Fruit fly (Drosophila melanogaster) whole organism, embryonic: ENCODE data around the gene Pbp45.
A peak's percentile ranks its signal among the peaks of the same experiment; 100 is the strongest.

Experiments
- ATbp ChIP-seq: fragments of 200-800 bp; sonication (Bioruptor generic); optimal IDR thresholded peaks from 2 replicates; lab custom pipeline; 2017; ENCODE audit warnings: missing biosample characterization, mild to moderate bottlenecking, missing genetic modification characterization, missing genetic modification reagents
- Asciz ChIP-seq: fragments of 200-800 bp; sonication (Bioruptor generic); optimal IDR thresholded peaks from 2 replicates; lab custom pipeline; 2017; ENCODE audit warnings: missing biosample characterization, mild to moderate bottlenecking, missing genetic modification characterization, missing genetic modification reagents
- Atf3 ChIP-seq: fragments of 200-800 bp; sonication (Bioruptor generic); optimal IDR thresholded peaks from 3 replicates; lab custom pipeline; 2016; ENCODE audit warnings: missing biosample characterization, missing genetic modification characterization
- Awh ChIP-seq: fragments of 200-800 bp; sonication (Bioruptor generic); IDR thresholded peaks from 2 replicates; pipeline ENCODE4, ENCODE4 v1.3.6; 2022; ENCODE audit warnings: missing biosample characterization, missing genetic modification characterization
- CG10462 ChIP-seq: fragments of 200-800 bp; sonication (Bioruptor generic); optimal IDR thresholded peaks from 2 replicates; lab custom pipeline; 2016; ENCODE audit warnings: missing biosample characterization, missing genetic modification characterization
- CG10654 ChIP-seq: fragments of 200-800 bp; sonication (Bioruptor generic); optimal IDR thresholded peaks from 2 replicates; lab custom pipeline; 2016; ENCODE audit warnings: missing biosample characterization, missing genetic modification characterization
- CG11093 ChIP-seq: fragments of 200-800 bp; sonication (Bioruptor generic); IDR thresholded peaks from 3 replicates; pipeline ENCODE4 v1.3.6; 2022; ENCODE audit warnings: missing biosample characterization, missing genetic modification characterization
- CG11723 ChIP-seq: fragments of 200-800 bp; sonication (Bioruptor generic); optimal IDR thresholded peaks from 2 replicates; lab custom pipeline; 2017; ENCODE audit warnings: missing biosample characterization, mild to moderate bottlenecking, missing genetic modification characterization
- CG1233 ChIP-seq: fragments of 200-800 bp; sonication (Bioruptor generic); optimal IDR thresholded peaks from 4 replicates; lab custom pipeline; 2018; ENCODE audit warnings: missing biosample characterization, mild to moderate bottlenecking, missing genetic modification characterization
- CG13296 ChIP-seq: fragments of 200-800 bp; sonication (Bioruptor generic); optimal IDR thresholded peaks from 3 replicates; lab custom pipeline; 2018; ENCODE audit warnings: missing biosample characterization, mild to moderate bottlenecking, missing genetic modification characterization
- CG13424 ChIP-seq: fragments of 200-800 bp; sonication (Bioruptor generic); optimal IDR thresholded peaks from 2 replicates; lab custom pipeline; 2019; ENCODE audit warnings: missing biosample characterization, mild to moderate bottlenecking, missing genetic modification characterization, moderate library complexity
- CG14667 ChIP-seq: fragments of 200-800 bp; sonication (Bioruptor generic); IDR thresholded peaks from 2 replicates; pipeline ENCODE4 v1.3.6; 2022; ENCODE audit warnings: missing biosample characterization, missing genetic modification characterization
- CG1529 ChIP-seq: fragments of 200-800 bp; sonication (Bioruptor generic); optimal IDR thresholded peaks from 3 replicates; lab custom pipeline; 2018; ENCODE audit warnings: missing biosample characterization, missing genetic modification characterization
- CG16813 ChIP-seq: fragments of 200-800 bp; sonication (Bioruptor generic); IDR thresholded peaks from 3 replicates; pipeline ENCODE4 v1.3.6; 2022; ENCODE audit warnings: missing biosample characterization, missing genetic modification characterization; ENCODE audit not compliant: partially characterized antibody
- CG17359 ChIP-seq: fragments of 200-800 bp; sonication (Bioruptor generic); optimal IDR thresholded peaks from 3 replicates; lab custom pipeline; 2018; ENCODE audit warnings: missing biosample characterization, mild to moderate bottlenecking, missing genetic modification characterization, moderate library complexity
- CG2129 ChIP-seq: fragments of 200-800 bp; sonication (Bioruptor generic); IDR thresholded peaks from 2 replicates; pipeline ENCODE4 v1.3.6; 2022; ENCODE audit warnings: missing biosample characterization, missing genetic modification characterization; ENCODE audit not compliant: partially characterized antibody
- CG33557 ChIP-seq: fragments of 200-800 bp; sonication (Bioruptor generic); optimal IDR thresholded peaks from 2 replicates; lab custom pipeline; 2019; ENCODE audit warnings: missing biosample characterization, mild to moderate bottlenecking, missing genetic modification characterization, moderate library complexity
- CG34376 ChIP-seq: fragments of 200-800 bp; sonication (Bioruptor generic); optimal IDR thresholded peaks from 2 replicates; lab custom pipeline; 2018; ENCODE audit warnings: missing biosample characterization, mild to moderate bottlenecking, missing genetic modification characterization
- CG4328 ChIP-seq: fragments of 200-800 bp; sonication (Bioruptor generic); optimal IDR thresholded peaks from 3 replicates; lab custom pipeline; 2017; ENCODE audit warnings: missing biosample characterization, missing genetic modification reagents, missing genetic modification characterization
- CG4360 ChIP-seq: fragments of 200-800 bp; sonication (Bioruptor generic); IDR thresholded peaks from 2 replicates; pipeline ENCODE4 v1.3.6; 2022; ENCODE audit warnings: missing biosample characterization, missing genetic modification characterization
- CG43689 ChIP-seq: fragments of 200-800 bp; sonication (Bioruptor generic); IDR thresholded peaks from 2 replicates; pipeline ENCODE4 v1.3.6; 2022; ENCODE audit warnings: missing biosample characterization, missing genetic modification characterization
- CG6765 ChIP-seq: fragments of 200-800 bp; sonication (Bioruptor generic); optimal IDR thresholded peaks from 3 replicates; lab custom pipeline; 2017; ENCODE audit warnings: missing biosample characterization, mild to moderate bottlenecking, missing genetic modification characterization
- CG7786 ChIP-seq: fragments of 200-800 bp; sonication (Bioruptor generic); optimal IDR thresholded peaks from 2 replicates; lab custom pipeline; 2016; ENCODE audit warnings: missing biosample characterization, missing genetic modification characterization
- CG9797 ChIP-seq: fragments of 200-800 bp; sonication (Bioruptor generic); optimal IDR thresholded peaks from 3 replicates; lab custom pipeline; 2018; ENCODE audit warnings: missing biosample characterization, mild to moderate bottlenecking, missing genetic modification characterization
- D19B ChIP-seq: fragments of 200-800 bp; sonication (Bioruptor generic); optimal IDR thresholded peaks from 2 replicates; lab custom pipeline; 2017; ENCODE audit warnings: missing biosample characterization, mild to moderate bottlenecking, missing genetic modification characterization
- Dip2 ChIP-seq: fragments of 200-800 bp; sonication (Bioruptor generic); IDR thresholded peaks from 2 replicates; pipeline ENCODE4 v1.3.6; 2022; ENCODE audit warnings: missing biosample characterization, missing genetic modification characterization
- ERR ChIP-seq: fragments of 200-800 bp; sonication (Bioruptor generic); optimal IDR thresholded peaks from 2 replicates; lab custom pipeline; 2016; ENCODE audit warnings: missing biosample characterization, missing genetic modification characterization
- Gug ChIP-seq: fragments of 200-800 bp; sonication (Bioruptor generic); IDR thresholded peaks from 4 replicates; pipeline ENCODE4 v1.3.6; 2022; ENCODE audit warnings: missing biosample characterization, missing genetic modification characterization
- Hand ChIP-seq: fragments of 200-800 bp; sonication (Bioruptor generic); optimal IDR thresholded peaks from 2 replicates; lab custom pipeline; 2017; ENCODE audit warnings: mild to moderate bottlenecking, missing biosample characterization, missing genetic modification reagents, missing genetic modification characterization
- Hr3 ChIP-seq: fragments of 200-800 bp; sonication (Bioruptor generic); optimal IDR thresholded peaks from 3 replicates; lab custom pipeline; 2016; ENCODE audit warnings: missing biosample characterization, missing genetic modification characterization
- Lhr ChIP-seq: fragments of 200-800 bp; sonication (Bioruptor generic); optimal IDR thresholded peaks from 3 replicates; lab custom pipeline; 2017; ENCODE audit warnings: mild to moderate bottlenecking, missing biosample characterization, missing genetic modification reagents, missing genetic modification characterization
- MTF-1 ChIP-seq: fragments of 200-800 bp; sonication (Bioruptor generic); optimal IDR thresholded peaks from 2 replicates; lab custom pipeline; 2018; ENCODE audit warnings: missing biosample characterization, mild to moderate bottlenecking, missing genetic modification characterization, borderline replicate concordance
- Med ChIP-seq: fragments of 200-800 bp; sonication (Bioruptor generic); peaks from one replicate; lab custom pipeline; 2016; ENCODE audit warnings: missing biosample characterization, missing genetic modification characterization, mild to moderate bottlenecking, inconsistent platforms, moderate library complexity
- NK7.1 ChIP-seq: fragments of 200-800 bp; sonication (Bioruptor generic); optimal IDR thresholded peaks from 3 replicates; lab custom pipeline; 2016; ENCODE audit warnings: missing biosample characterization, missing genetic modification characterization
- Ravus ChIP-seq: fragments of 200-800 bp; sonication (Bioruptor generic); IDR thresholded peaks from 2 replicates; pipeline ENCODE4 v1.3.6; 2022; ENCODE audit warnings: missing biosample characterization, missing genetic modification characterization
- Sox102F ChIP-seq: fragments of 200-800 bp; sonication (Bioruptor generic); optimal IDR thresholded peaks from 2 replicates; lab custom pipeline; 2018; ENCODE audit warnings: missing biosample characterization, mild to moderate bottlenecking, missing genetic modification characterization, moderate library complexity
- Stat92E ChIP-seq, 3 experiments: fragments of >200 bp in 2 of 3; fragments of 200-800 bp in 1 of 3; sonication (Bioruptor generic) in 1 of 3; optimal IDR thresholded peaks; 2 replicates each; lab custom pipeline; 2017 to 2019; ENCODE audit warnings: missing biosample characterization in 3 of 3, missing genetic modification characterization in 3 of 3, mild to moderate bottlenecking in 1 of 3, moderate library complexity in 1 of 3
- TFAM ChIP-seq: fragments of 200-800 bp; sonication (Bioruptor generic); optimal IDR thresholded peaks from 2 replicates; lab custom pipeline; 2017; ENCODE audit warnings: missing biosample characterization, missing genetic modification characterization, inconsistent platforms
- aop ChIP-seq: fragments of 200-800 bp; sonication (Bioruptor generic); IDR thresholded peaks from 2 replicates; pipeline ENCODE4 v1.3.6; 2022; ENCODE audit warnings: missing biosample characterization, missing genetic modification characterization
- ato ChIP-seq: fragments of 200-800 bp; sonication (Bioruptor generic); IDR thresholded peaks from 2 replicates; pipeline ENCODE4 v1.3.6; 2022; ENCODE audit warnings: missing biosample characterization, missing genetic modification characterization; ENCODE audit not compliant: partially characterized antibody
- danr ChIP-seq: fragments of 200-800 bp; sonication (Bioruptor generic); IDR thresholded peaks from 2 replicates; pipeline ENCODE4 v1.3.6; 2022; ENCODE audit warnings: missing biosample characterization, missing genetic modification characterization
- dmrt11E ChIP-seq: fragments of 200-800 bp; sonication (Bioruptor generic); optimal IDR thresholded peaks from 3 replicates; lab custom pipeline; 2018; ENCODE audit warnings: missing biosample characterization, mild to moderate bottlenecking, missing genetic modification characterization, moderate library complexity
- dpn ChIP-seq, 2 experiments: fragments of 200-800 bp; sonication (Bioruptor generic); optimal IDR thresholded peaks; 3 replicates each; lab custom pipeline; 2016; ENCODE audit warnings: missing biosample characterization in 2 of 2, missing genetic modification characterization in 2 of 2
- hb ChIP-seq: fragments of 200-800 bp; sonication (Bioruptor generic); IDR thresholded peaks from 3 replicates; pipeline ENCODE4 v1.3.6; 2022; ENCODE audit warnings: missing biosample characterization, missing genetic modification characterization; ENCODE audit not compliant: partially characterized antibody
- klu ChIP-seq: fragments of 200-800 bp; sonication (Bioruptor generic); IDR thresholded peaks from 2 replicates; pipeline ENCODE4 v1.3.6; 2022; ENCODE audit warnings: missing biosample characterization, missing genetic modification characterization
- lmd ChIP-seq: fragments of 200-800 bp; sonication (Bioruptor generic); IDR thresholded peaks from 2 replicates; pipeline ENCODE4 v1.3.6; 2022; ENCODE audit warnings: missing biosample characterization, missing genetic modification characterization
- pros ChIP-seq: fragments of 200-800 bp; sonication (Bioruptor generic); optimal IDR thresholded peaks from 3 replicates; lab custom pipeline; 2019; ENCODE audit warnings: missing biosample characterization, mild to moderate bottlenecking, missing genetic modification characterization, moderate library complexity
- pum ChIP-seq: fragments of 200-800 bp; sonication (Bioruptor generic); optimal IDR thresholded peaks from 2 replicates; lab custom pipeline; 2016; ENCODE audit warnings: missing biosample characterization, missing genetic modification characterization
- sens-2 ChIP-seq: fragments of 200-800 bp; sonication (Bioruptor generic); IDR thresholded peaks from 2 replicates; pipeline ENCODE4 v1.3.6; 2022; ENCODE audit warnings: missing biosample characterization, missing genetic modification characterization
- so ChIP-seq: fragments of 200-800 bp; sonication (Bioruptor generic); IDR thresholded peaks from 3 replicates; pipeline ENCODE4 v1.3.6; 2022; ENCODE audit warnings: missing biosample characterization, missing genetic modification characterization
- wor ChIP-seq: fragments of 200-800 bp; sonication (Bioruptor generic); IDR thresholded peaks from 2 replicates; pipeline ENCODE4 v1.3.6; 2022; ENCODE audit warnings: missing biosample characterization, missing genetic modification characterization

The Pbp45 gene

DNA sequence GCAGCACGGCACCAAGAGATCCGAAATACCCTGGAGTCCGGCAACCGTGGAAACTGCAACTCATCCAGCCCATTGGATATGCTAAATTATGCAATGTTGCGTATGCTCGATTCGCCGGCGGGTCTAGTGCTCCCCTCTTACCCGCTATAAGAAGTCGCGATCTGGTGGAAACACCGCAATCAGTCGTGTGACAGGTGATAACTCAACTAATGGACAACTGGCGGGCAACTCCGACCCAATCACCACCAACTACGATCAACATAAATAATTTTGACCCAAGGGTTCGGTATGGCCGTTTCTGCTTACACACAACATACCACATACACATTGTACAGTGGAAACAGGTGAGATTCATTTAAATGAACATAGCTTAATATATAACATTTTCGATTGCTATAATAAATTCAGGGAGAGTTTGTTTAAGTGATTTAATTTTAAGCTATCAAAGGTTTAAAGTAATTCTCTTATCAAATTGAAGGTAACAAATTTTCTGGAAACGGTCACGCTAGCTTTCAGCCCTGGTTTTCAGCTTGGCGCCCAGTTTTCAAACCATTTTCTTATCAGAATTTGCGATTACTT, 18.0 kb upstream of the Pbp45 start, which contains the start of gene Hmt-1 (continued):
- TF ChIP-seq Awh (GFP tag; lab: Robert Waterston, UW) (no peak), ATbp (GFP tag; lab: Kevin White, UChicago) (no peak), Stat92E (GFP tag; optimal IDR thresholded peaks at IDR 0.05; lab: Kevin White, UChicago) (peak in 1 of 3 experiments; percentile 29), danr (no peak), sens-2 (GFP tag; lab: Robert Waterston, UW) (no peak), CG10462 (GFP tag; lab: Kevin White, UChicago) (no peak), CG13424 (tag; lab: Kevin White, UChicago) (peak; percentile 5), Asciz (GFP tag; lab: Kevin White, UChicago) (no peak), Atf3 (GFP tag; lab: Kevin White, UChicago) (no peak), CG2129 (GFP tag; lab: Robert Waterston, UW) (no peak), CG33557 (no peak), D19B (no peak), Dip2 (GFP tag; lab: Robert Waterston, UW) (no peak), CG43689 (GFP tag; lab: Robert Waterston, UW) (no peak), Ravus (GFP tag; lab: Robert Waterston, UW) (no peak), klu (GFP tag; lab: Robert Waterston, UW) (no peak), CG7786 (GFP tag; lab: Kevin White, UChicago) (no peak), Lhr (GFP tag; lab: Kevin White, UChicago) (peak; percentile 52), Hand (no peak), dmrt11E (no peak), dpn (GFP tag; optimal IDR thresholded peaks at IDR 0.05; lab: Kevin White, UChicago) (no peak), Hr3 (GFP tag; lab: Kevin White, UChicago) (no peak), CG11093 (GFP tag; lab: Robert Waterston, UW) (no peak), CG34376 (GFP tag; lab: Kevin White, UChicago) (no peak), CG11723 (GFP tag; lab: Kevin White, UChicago) (no peak), CG13296 (no peak), CG4360 (GFP tag; lab: Robert Waterston, UW) (no peak), ERR (GFP tag; lab: Kevin White, UChicago) (no peak), CG4328 (GFP tag; lab: Kevin White, UChicago) (no peak), wor (GFP tag; lab: Robert Waterston, UW) (no peak), lmd (GFP tag; lab: Robert Waterston, UW) (no peak), pros (GFP tag; lab: Kevin White, UChicago) (no peak), ato (GFP tag; lab: Robert Waterston, UW) (no peak), CG1529 (no peak), hb (GFP tag; lab: Robert Waterston, UW) (no peak), CG16813 (GFP tag; lab: Robert Waterston, UW) (peak; percentile 23; the same call in 1 of the 3 replicates), MTF-1 (GFP tag; lab: Kevin White, UChicago) (no peak), CG6765 (GFP tag; lab: Kevin White, UChicago) (no peak), Gug (no peak), pum (no peak), CG14667 (GFP tag; lab: Robert Waterston, UW) (no peak), aop (GFP tag; lab: Robert Waterston, UW) (no peak), NK7.1 (GFP tag; lab: Kevin White, UChicago) (no peak), CG10654 (GFP tag; lab: Kevin White, UChicago) (no peak), TFAM (GFP tag; lab: Kevin White, UChicago) (no peak), CG9797 (GFP tag; lab: Kevin White, UChicago) (peak; percentile 92), Sox102F (GFP tag; lab: Kevin White, UChicago) (no peak), CG17359 (tag; lab: Kevin White, UChicago) (no peak), so (GFP tag; lab: Robert Waterston, UW) (no peak), CG1233 (no peak), Med (GFP tag; lab: Kevin White, UChicago) (peak; percentile 81)
